Fruit fly (Drosophila melanogaster) whole organism, wandering third instar larva: ENCODE results near the gene CG14883.

ENCODE experiments used
- CrebA ChIP-seq: fragments of 200-800 bp; sonication (Bioruptor generic); optimal IDR thresholded peaks from 2 replicates; lab custom pipeline; 2016; ENCODE audit warnings: missing biosample characterization, mild to moderate bottlenecking, missing genetic modification characterization, borderline replicate concordance
- Hnf4 ChIP-seq: fragments of 200-800 bp; sonication (Bioruptor generic); optimal IDR thresholded peaks from 2 replicates; lab custom pipeline; 2016; ENCODE audit warnings: missing biosample characterization, mild to moderate bottlenecking, missing genetic modification characterization
- Myc ChIP-seq: fragments of >200 bp; optimal IDR thresholded peaks from 2 replicates; lab custom pipeline; 2017
- N ChIP-seq: fragments of >200 bp; optimal IDR thresholded peaks from 2 replicates; lab custom pipeline; 2018; ENCODE audit warnings: missing biosample characterization, missing external identifiers, missing genetic modification characterization
- OdsH ChIP-seq: fragments of 200-800 bp; sonication (Bioruptor generic); optimal IDR thresholded peaks from 2 replicates; lab custom pipeline; 2016; ENCODE audit warnings: missing biosample characterization, mild to moderate bottlenecking, missing genetic modification characterization
- Vsx2 ChIP-seq: fragments of 200-300, 225-300 bp; sonication (Bioruptor generic); optimal IDR thresholded peaks from 2 replicates; lab custom pipeline; 2018; ENCODE audit warnings: missing biosample characterization, missing genetic modification characterization; ENCODE audit not compliant: partially characterized antibody
- br ChIP-seq: fragments of 200-800 bp; sonication (Bioruptor generic); optimal IDR thresholded peaks from 2 replicates; lab custom pipeline; 2016; ENCODE audit warnings: missing biosample characterization, missing genetic modification characterization
- ey ChIP-seq: fragments of 200-800 bp; sonication (Bioruptor generic); optimal IDR thresholded peaks from 2 replicates; lab custom pipeline; 2016; ENCODE audit warnings: missing biosample characterization, missing genetic modification characterization
- fru ChIP-seq: fragments of 200-800 bp; sonication (Bioruptor generic); optimal IDR thresholded peaks from 3 replicates; lab custom pipeline; 2016; ENCODE audit warnings: missing biosample characterization, mild to moderate bottlenecking, missing genetic modification characterization
- h ChIP-seq: fragments of 200-800 bp; sonication (Bioruptor generic); optimal IDR thresholded peaks from 3 replicates; lab custom pipeline; 2016; ENCODE audit warnings: missing biosample characterization, mild to moderate bottlenecking, missing genetic modification characterization
- pan ChIP-seq: fragments of >200 bp; optimal IDR thresholded peaks from 2 replicates; lab custom pipeline; 2017
- psq ChIP-seq: fragments of 200-800 bp; sonication (Bioruptor generic); optimal IDR thresholded peaks from 3 replicates; lab custom pipeline; 2017; ENCODE audit warnings: missing biosample characterization, mild to moderate bottlenecking, missing genetic modification characterization, moderate library complexity
- usp ChIP-seq: fragments of >200 bp; optimal IDR thresholded peaks from 2 replicates; lab custom pipeline; 2017; ENCODE audit warnings: missing biosample characterization, missing genetic modification characterization

DNA sequence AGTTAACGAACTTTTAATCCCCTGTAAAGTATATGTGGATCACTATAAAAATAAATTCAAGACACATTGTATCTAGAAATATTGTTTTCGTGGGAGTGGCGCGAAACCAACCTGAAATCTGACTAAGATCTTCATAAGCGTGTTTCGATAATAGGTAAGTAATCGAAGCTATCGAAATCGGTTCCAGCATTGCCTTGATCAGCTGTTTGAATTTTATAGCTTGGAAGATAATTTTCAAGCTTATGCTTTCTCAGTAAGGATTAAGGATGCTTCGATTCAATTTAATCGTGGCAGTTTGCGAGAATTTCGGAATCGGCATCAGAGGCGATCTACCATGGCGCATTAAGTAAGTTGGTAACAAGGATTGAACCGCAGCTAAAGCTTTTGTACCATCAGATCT is 25.1 kb downstream of the CG14883 start, which contains the start of gene Dhfr:
- TF ChIP-seq br (GFP tag; lab: Kevin White, UChicago) (no peak), ey (no peak), OdsH (GFP tag; lab: Kevin White, UChicago) (no peak), psq (no peak), pan (lab: Kevin White, UChicago) (no peak), usp (no peak), Myc (no peak), h (no peak), CrebA (no peak), fru (no peak), Vsx2 (GFP tag; lab: Kevin White, UChicago) (no peak), N (no peak), Hnf4 (GFP tag; lab: Kevin White, UChicago) (no peak)
